Fruit fly (Drosophila melanogaster) whole organism, pupa: ENCODE data around the gene CG2182.

ENCODE experiments used
- CG13204 ChIP-seq: fragments of 200-800 bp; sonication (Bioruptor generic); optimal IDR thresholded peaks from 2 replicates; lab custom pipeline; 2018; ENCODE audit warnings: missing biosample characterization, mild to moderate bottlenecking, missing genetic modification characterization, moderate library complexity
- CG15710 ChIP-seq: fragments of 200-800 bp; sonication (Bioruptor generic); optimal IDR thresholded peaks from 2 replicates; lab custom pipeline; 2018; ENCODE audit warnings: missing biosample characterization, mild to moderate bottlenecking, missing genetic modification characterization, moderate library complexity
- CG17806 ChIP-seq: fragments of 200-800 bp; sonication (Bioruptor generic); optimal IDR thresholded peaks from 2 replicates; lab custom pipeline; 2018; ENCODE audit warnings: missing biosample characterization, mild to moderate bottlenecking, missing genetic modification characterization, moderate library complexity
- CG8159 ChIP-seq: fragments of 200-800 bp; sonication (Bioruptor generic); optimal IDR thresholded peaks from 3 replicates; lab custom pipeline; 2018; ENCODE audit warnings: missing biosample characterization, mild to moderate bottlenecking, missing genetic modification characterization, moderate library complexity
- CG9948 ChIP-seq: fragments of 200-800 bp; sonication (Bioruptor generic); optimal IDR thresholded peaks from 2 replicates; lab custom pipeline; 2018; ENCODE audit warnings: missing biosample characterization, mild to moderate bottlenecking, missing genetic modification characterization, moderate library complexity
- Snoo ChIP-seq: fragments of 200-800 bp; sonication (Bioruptor generic); optimal IDR thresholded peaks from 3 replicates; lab custom pipeline; 2017; ENCODE audit warnings: missing biosample characterization, mild to moderate bottlenecking, missing genetic modification characterization, inconsistent platforms
- rn ChIP-seq: fragments of 200-800 bp; sonication (Bioruptor generic); IDR thresholded peaks from 2 replicates; pipeline ENCODE4 v1.3.6; 2022; ENCODE audit warnings: missing biosample characterization, missing genetic modification characterization

- TF ChIP-seq CG17806 (no peak), CG9948 (tag; lab: Kevin White, UChicago) (no peak), CG15710 (no peak), rn (GFP tag; lab: Robert Waterston, UW) (no peak), CG8159 (tag; lab: Kevin White, UChicago) (no peak), CG13204 (no peak), Snoo (tag; lab: Kevin White, UChicago) (no peak)
Observed at dm6 chr3R:5627552-5627951, 32.2 kb downstream of the CG2182 start, which contains the start of gene CG31551.
